Fruit fly (Drosophila melanogaster) whole organism, embryonic: ENCODE data around the gene aru.

Experiments used
- ATbp ChIP-seq: fragments of 200-800 bp; sonication (Bioruptor generic); optimal IDR thresholded peaks from 2 replicates; lab custom pipeline; 2017; ENCODE audit warnings: missing biosample characterization, mild to moderate bottlenecking, missing genetic modification characterization, missing genetic modification reagents
- Antp ChIP-seq: fragments of 200-800 bp; sonication (Bioruptor generic); optimal IDR thresholded peaks from 3 replicates; lab custom pipeline; 2016; ENCODE audit warnings: missing biosample characterization, missing genetic modification characterization
- CG10565 ChIP-seq: fragments of 200-800 bp; sonication (Bioruptor generic); optimal IDR thresholded peaks from 3 replicates; lab custom pipeline; 2016; ENCODE audit warnings: missing biosample characterization, mild to moderate bottlenecking, missing genetic modification characterization
- CG11504 ChIP-seq: fragments of 200-800 bp; sonication (Bioruptor generic); optimal IDR thresholded peaks from 3 replicates; lab custom pipeline; 2019; ENCODE audit warnings: missing biosample characterization, mild to moderate bottlenecking, missing genetic modification characterization, moderate library complexity
- CG12071 ChIP-seq: fragments of 200-800 bp; sonication (Bioruptor generic); optimal IDR thresholded peaks from 3 replicates; lab custom pipeline; 2018; ENCODE audit warnings: missing biosample characterization, mild to moderate bottlenecking, missing genetic modification characterization
- CG12219 ChIP-seq: fragments of 200-800 bp; sonication (Bioruptor generic); optimal IDR thresholded peaks from 3 replicates; lab custom pipeline; 2018; ENCODE audit warnings: missing biosample characterization, mild to moderate bottlenecking, missing genetic modification characterization
- CG12769 ChIP-seq: fragments of 200-800 bp; sonication (Bioruptor generic); optimal IDR thresholded peaks from 2 replicates; lab custom pipeline; 2019; ENCODE audit warnings: missing biosample characterization, mild to moderate bottlenecking, missing genetic modification characterization, moderate library complexity
- CG15011 ChIP-seq: fragments of 200-800 bp; sonication (Bioruptor generic); optimal IDR thresholded peaks from 3 replicates; lab custom pipeline; 2018; ENCODE audit warnings: missing biosample characterization, mild to moderate bottlenecking, missing genetic modification characterization
- CG15479 ChIP-seq: fragments of 200-800 bp; sonication (Bioruptor generic); optimal IDR thresholded peaks from 3 replicates; lab custom pipeline; 2019; ENCODE audit warnings: missing biosample characterization, mild to moderate bottlenecking, missing genetic modification characterization, moderate library complexity
- CG15696 ChIP-seq: fragments of 200-800 bp; sonication (Bioruptor generic); optimal IDR thresholded peaks from 2 replicates; lab custom pipeline; 2019; ENCODE audit warnings: missing biosample characterization, mild to moderate bottlenecking, missing genetic modification characterization, moderate library complexity
- CG16815 ChIP-seq: fragments of 200-800 bp; sonication (Bioruptor generic); optimal IDR thresholded peaks from 3 replicates; lab custom pipeline; 2017; ENCODE audit warnings: missing biosample characterization, mild to moderate bottlenecking, missing genetic modification characterization
- CG17568 ChIP-seq: fragments of 200-800 bp; sonication (Bioruptor generic); optimal IDR thresholded peaks from 2 replicates; lab custom pipeline; 2018; ENCODE audit warnings: missing biosample characterization, mild to moderate bottlenecking, missing genetic modification characterization, moderate library complexity
- CG17612 ChIP-seq: fragments of 200-800 bp; sonication (Bioruptor generic); IDR thresholded peaks from 2 replicates; pipeline ENCODE4 v1.3.6; 2022; ENCODE audit warnings: missing biosample characterization, missing genetic modification characterization
- CG1832 ChIP-seq: fragments of 200-800 bp; sonication (Bioruptor generic); optimal IDR thresholded peaks from 2 replicates; lab custom pipeline; 2017; ENCODE audit warnings: missing biosample characterization, mild to moderate bottlenecking, missing genetic modification characterization, inconsistent platforms
- CG18619 ChIP-seq: fragments of 200-800 bp; sonication (Bioruptor generic); optimal IDR thresholded peaks from 3 replicates; lab custom pipeline; 2017; ENCODE audit warnings: missing biosample characterization, mild to moderate bottlenecking, missing genetic modification characterization
- CG4360 ChIP-seq: fragments of 200-800 bp; sonication (Bioruptor generic); IDR thresholded peaks from 2 replicates; pipeline ENCODE4 v1.3.6; 2022; ENCODE audit warnings: missing biosample characterization, missing genetic modification characterization
- CG4854 ChIP-seq: fragments of 200-800 bp; sonication (Bioruptor generic); optimal IDR thresholded peaks from 2 replicates; lab custom pipeline; 2016; ENCODE audit warnings: missing biosample characterization, missing genetic modification characterization, inconsistent platforms
- CG8478 ChIP-seq: fragments of >200 bp; optimal IDR thresholded peaks from 2 replicates; lab custom pipeline; 2018
- CG8924 ChIP-seq: fragments of 200-800 bp; optimal IDR thresholded peaks from 3 replicates; lab custom pipeline; 2019; ENCODE audit warnings: missing biosample characterization, mild to moderate bottlenecking, missing genetic modification characterization, moderate library complexity
- CoRest ChIP-seq: fragments of 200-800 bp; sonication (Bioruptor generic); optimal IDR thresholded peaks from 3 replicates; lab custom pipeline; 2018; ENCODE audit warnings: missing biosample characterization, mild to moderate bottlenecking, missing genetic modification characterization, moderate library complexity
- Dad ChIP-seq: fragments of 200-800 bp; sonication (Bioruptor generic); optimal IDR thresholded peaks from 3 replicates; lab custom pipeline; 2016; ENCODE audit warnings: missing biosample characterization, missing genetic modification characterization
- Dbx ChIP-seq: fragments of 200-800 bp; sonication (Bioruptor generic); IDR thresholded peaks from 3 replicates; pipeline ENCODE4 v1.3.6; 2022; ENCODE audit warnings: missing biosample characterization, missing genetic modification characterization
- Drgx ChIP-seq: fragments of 200-800 bp; sonication (Bioruptor generic); IDR thresholded peaks from 2 replicates; pipeline ENCODE4 v1.3.6; 2022; ENCODE audit warnings: missing biosample characterization, missing genetic modification characterization
- E2f2 ChIP-seq: fragments of 200-800 bp; sonication (Bioruptor generic); IDR thresholded peaks from 2 replicates; pipeline ENCODE4 v1.3.6; 2022; ENCODE audit warnings: missing biosample characterization, missing genetic modification characterization
- Hr51 ChIP-seq, 2 experiments: fragments of 200-800 bp; sonication (Bioruptor generic); optimal IDR thresholded peaks; 2 replicates in 1 of 2; 3 replicates in 1 of 2; lab custom pipeline; 2016 to 2018; ENCODE audit warnings: missing biosample characterization in 2 of 2, missing genetic modification characterization in 2 of 2, mild to moderate bottlenecking in 1 of 2, moderate library complexity in 1 of 2
- Jarid2 ChIP-seq: fragments of 200-800 bp; sonication (Bioruptor generic); optimal IDR thresholded peaks from 3 replicates; lab custom pipeline; 2017; ENCODE audit warnings: mild to moderate bottlenecking, missing biosample characterization, missing genetic modification reagents, missing genetic modification characterization
- Nf-YB ChIP-seq: fragments of 200-800 bp; sonication (Bioruptor generic); optimal IDR thresholded peaks from 3 replicates; lab custom pipeline; 2019; ENCODE audit warnings: missing biosample characterization, mild to moderate bottlenecking, missing genetic modification characterization, moderate library complexity
- Sin3A ChIP-seq: fragments of >200 bp; optimal IDR thresholded peaks from 2 replicates; lab custom pipeline; 2018
- Stat92E ChIP-seq, 3 experiments: fragments of >200 bp in 2 of 3; fragments of 200-800 bp in 1 of 3; sonication (Bioruptor generic) in 1 of 3; optimal IDR thresholded peaks; 2 replicates each; lab custom pipeline; 2017 to 2019; ENCODE audit warnings: missing biosample characterization in 3 of 3, missing genetic modification characterization in 3 of 3, mild to moderate bottlenecking in 1 of 3, moderate library complexity in 1 of 3
- Trl ChIP-seq, 3 experiments: fragments of >200 bp in 2 of 3; fragments of 200-800 bp in 1 of 3; sonication (Bioruptor generic) in 1 of 3; optimal IDR thresholded peaks; 2 replicates in 1 of 3; 3 replicates in 2 of 3; lab custom pipeline; 2016 to 2017; ENCODE audit warnings: missing biosample characterization in 1 of 3, missing genetic modification characterization in 1 of 3
- bcd ChIP-seq: fragments of 200-800 bp; sonication (Bioruptor generic); optimal IDR thresholded peaks from 2 replicates; lab custom pipeline; 2017; ENCODE audit warnings: missing biosample characterization, mild to moderate bottlenecking, missing genetic modification characterization
- cad ChIP-seq: fragments of >200 bp; optimal IDR thresholded peaks from 2 replicates; lab custom pipeline; 2017; ENCODE audit warnings: missing biosample characterization, missing genetic modification characterization
- dati ChIP-seq: fragments of 200-800 bp; sonication (Bioruptor generic); IDR thresholded peaks from 2 replicates; pipeline ENCODE4 v1.3.6; 2022; ENCODE audit warnings: missing biosample characterization, missing genetic modification characterization
- dm ChIP-seq: fragments of 200-800 bp; sonication (Bioruptor generic); optimal IDR thresholded peaks from 3 replicates; lab custom pipeline; 2016; ENCODE audit warnings: missing biosample characterization, missing genetic modification characterization
- grau ChIP-seq: fragments of 200-800 bp; optimal IDR thresholded peaks from 3 replicates; lab custom pipeline; 2019; ENCODE audit warnings: missing biosample characterization, mild to moderate bottlenecking, missing genetic modification characterization, moderate library complexity
- ind ChIP-seq: fragments of 200-800 bp; sonication (Bioruptor generic); optimal IDR thresholded peaks from 3 replicates; lab custom pipeline; 2016; ENCODE audit warnings: missing biosample characterization, missing genetic modification characterization
- klu ChIP-seq: fragments of 200-800 bp; sonication (Bioruptor generic); IDR thresholded peaks from 2 replicates; pipeline ENCODE4 v1.3.6; 2022; ENCODE audit warnings: missing biosample characterization, missing genetic modification characterization
- knrl ChIP-seq: fragments of 200-800 bp; sonication (Bioruptor generic); IDR thresholded peaks from 3 replicates; pipeline ENCODE4 v1.3.6; 2022; ENCODE audit warnings: missing biosample characterization, missing genetic modification characterization; ENCODE audit not compliant: partially characterized antibody
- nerfin-1 ChIP-seq: fragments of 200-800 bp; sonication (Bioruptor generic); optimal IDR thresholded peaks from 3 replicates; lab custom pipeline; 2019; ENCODE audit warnings: missing biosample characterization, mild to moderate bottlenecking, missing genetic modification characterization, moderate library complexity
- pho ChIP-seq: fragments of 200-800 bp; sonication (Bioruptor generic); optimal IDR thresholded peaks from 2 replicates; lab custom pipeline; 2016; ENCODE audit warnings: missing biosample characterization, missing genetic modification characterization
- phol ChIP-seq: fragments of 200-800 bp; sonication (Bioruptor generic); optimal IDR thresholded peaks from 3 replicates; lab custom pipeline; 2018; ENCODE audit warnings: missing biosample characterization, mild to moderate bottlenecking, missing genetic modification characterization, moderate library complexity
- pzg ChIP-seq: fragments of 200-800 bp; sonication (Bioruptor generic); optimal IDR thresholded peaks from 3 replicates; lab custom pipeline; 2018; ENCODE audit warnings: missing biosample characterization, mild to moderate bottlenecking, missing genetic modification characterization, moderate library complexity
- row ChIP-seq: fragments of 200-800 bp; sonication (Bioruptor generic); IDR thresholded peaks from 3 replicates; pipeline ENCODE4 v1.3.6; 2022; ENCODE audit warnings: missing biosample characterization, missing genetic modification characterization
- ttk ChIP-seq: fragments of 200-800 bp; sonication (Bioruptor generic); IDR thresholded peaks from 2 replicates; pipeline ENCODE4 v2.1.2; 2022; ENCODE audit warnings: missing biosample characterization, missing genetic modification characterization
- twi ChIP-seq: fragments of 200-800 bp; optimal IDR thresholded peaks from 2 replicates; lab custom pipeline; 2019; ENCODE audit warnings: missing biosample characterization, mild to moderate bottlenecking, missing genetic modification characterization, moderate library complexity
- vfl ChIP-seq: fragments of 200-800 bp; sonication (Bioruptor generic); optimal IDR thresholded peaks from 2 replicates; lab custom pipeline; 2016; ENCODE audit warnings: missing biosample characterization, missing genetic modification characterization

Gene aru

dm6 chr2L:847189-847987 lies 20.8 kb downstream of the aru start (continued):
- peak; percentile 13 for TF ChIP-seq CoRest (tag; lab: Kevin White, UChicago)
- TF ChIP-seq CG11504 (tag; lab: Kevin White, UChicago): peak; percentile 55
- TF ChIP-seq Nf-YB (GFP tag; lab: Kevin White, UChicago): peak; percentile 4
- TF ChIP-seq CG17568: no peak
- 0 out of 2 replicates have a peak, but pooled peaks have one; percentile 24 for TF ChIP-seq Drgx (GFP tag; lab: Robert Waterston, UW)
- peak; percentile 8 for TF ChIP-seq ind (GFP tag; lab: Kevin White, UChicago)
- peak; percentile 22 for TF ChIP-seq phol (tag; lab: Kevin White, UChicago)
- TF ChIP-seq grau (tag; lab: Kevin White, UChicago): peak; percentile 10
- TF ChIP-seq Trl (optimal IDR thresholded peaks at IDR 0.05; lab: Kevin White, UChicago): no peak
- TF ChIP-seq Trl (GFP tag; optimal IDR thresholded peaks at IDR 0.05; lab: Kevin White, UChicago): no peak
- no peak for TF ChIP-seq CG12769 (tag; lab: Kevin White, UChicago)

- TF ChIP-seq Dad (GFP tag; lab: Kevin White, UChicago) (peak; percentile 8), E2f2 (no peak), CG15479 (no peak), klu (no peak), twi (tag; lab: Kevin White, UChicago) (no peak), pho (peak; percentile 14), CG12219 (GFP tag; lab: Kevin White, UChicago) (peak; percentile 68), CG15011 (GFP tag; lab: Kevin White, UChicago) (no peak), nerfin-1 (peak; percentile 43), Jarid2 (GFP tag; lab: Kevin White, UChicago) (peak; percentile 12), Dbx (GFP tag; lab: Robert Waterston, UW) (no peak), Antp (GFP tag; lab: Kevin White, UChicago) (peak; percentile 62), CG11504 (tag; lab: Kevin White, UChicago) (peak; percentile 84), Hr51 (GFP tag; optimal IDR thresholded peaks at IDR 0.05; lab: Kevin White, UChicago) (peak; percentile 28 to 80), dm (no peak), dati (GFP tag; lab: Robert Waterston, UW) (no peak), ttk (GFP tag; lab: Robert Waterston, UW) (peak; percentile 39), CG17612 (GFP tag; lab: Robert Waterston, UW) (no peak), knrl (no peak), CG8478 (lab: Kevin White, UChicago) (no peak), Stat92E (GFP tag; optimal IDR thresholded peaks at IDR 0.05; lab: Kevin White, UChicago) (peak in 1 of 3 experiments; percentile 95), CG1832 (no peak), CG10565 (GFP tag; lab: Kevin White, UChicago) (no peak), Sin3A (lab: Kevin White, UChicago) (no peak), CG15696 (no peak), CG4360 (GFP tag; lab: Robert Waterston, UW) (no peak), ATbp (GFP tag; lab: Kevin White, UChicago) (peak; percentile 74), vfl (GFP tag; lab: Kevin White, UChicago) (no peak), CG4854 (GFP tag; lab: Kevin White, UChicago) (peak; percentile 27), phol (tag; lab: Kevin White, UChicago) (peak; percentile 81), row (GFP tag; lab: Robert Waterston, UW) (peak; percentile 70), pzg (GFP tag; lab: Kevin White, UChicago) (no peak), cad (GFP tag; lab: Kevin White, UChicago) (no peak), bcd (GFP tag; lab: Kevin White, UChicago) (peak; percentile 62), CG18619 (GFP tag; lab: Kevin White, UChicago) (peak; percentile 50), CG8924 (tag; lab: Kevin White, UChicago) (peak; percentile 50), CG16815 (no peak), CG12071 (GFP tag; lab: Kevin White, UChicago) (peak; percentile 74)
These were observed 21.8 kb downstream of the aru start for dm6 chr2L:846167-846868.
